Worm (Caenorhabditis elegans) whole organism, L4/young adult: ENCODE measurements around the gene nhr-274.
"Not testable (repeated sequence)": the region's sequence is repeated elsewhere in the genome, so short reads cannot be mapped to it uniquely, and the experiment has no call there.

ENCODE experiments used
- W03F9.2 ChIP-seq: fragments of 150-350 bp; optimal IDR thresholded peaks from 2 replicates; lab custom pipeline; 2014; ENCODE audit warnings: missing biosample characterization, missing genetic modification characterization
- dao-5 ChIP-seq: sonication (generic microtip); optimal IDR thresholded peaks from 2 replicates; lab custom pipeline; 2016; ENCODE audit warnings: missing genotype, missing genetic modification characterization, moderate library complexity, missing compliant biosample characterization
- him-1 ChIP-seq: sonication (generic microtip); optimal IDR thresholded peaks from 2 replicates; lab custom pipeline; 2016; ENCODE audit warnings: missing genotype, missing genetic modification reagents, missing genetic modification characterization, missing compliant biosample characterization

Gene nhr-274

ce11 chrIV:1649349-1649748 lies 4.3 kb upstream of the nhr-274 start:
- TF ChIP-seq him-1 = no peak
- no peak for TF ChIP-seq dao-5 (tag; lab: Kevin White, UChicago)
- no peak for TF ChIP-seq W03F9.2

ce11 chrIV:1637333-1637732 lies 7.8 kb downstream of the nhr-274 start:
- no peak for TF ChIP-seq dao-5 (tag; lab: Kevin White, UChicago)
- TF ChIP-seq W03F9.2 = no peak
- TF ChIP-seq him-1 = no peak

ce11 chrIV:1633445-1633844 lies 11.7 kb downstream of the nhr-274 start, which contains the start of gene Y41D4B.6:
Y41D4B.6 (plus strand) TSS chrIV:1633745.
- TF ChIP-seq W03F9.2 (no peak), dao-5 (tag; lab: Kevin White, UChicago) (no peak), him-1 (no peak)

ce11 chrIV:1632593-1632992 lies 12.5 kb downstream of the nhr-274 start:
- TF ChIP-seq W03F9.2 = no peak
- no peak for TF ChIP-seq dao-5 (tag; lab: Kevin White, UChicago)

- TF ChIP-seq him-1 = no peak
- no peak for TF ChIP-seq W03F9.2
- no peak for TF ChIP-seq dao-5 (tag; lab: Kevin White, UChicago)
Measured at ce11 chrIV:1631651-1632050, 13.4 kb downstream of the nhr-274 start, which contains the start of gene cpg-24. cpg-24 (plus strand) TSS chrIV:1631951.

- TF ChIP-seq dao-5 (tag; lab: Kevin White, UChicago) = no peak
Measured at ce11 chrIV:1628730-1629129, 16.4 kb downstream of the nhr-274 start.

ce11 chrIV:1628281-1628680 lies 16.8 kb downstream of the nhr-274 start:
- no peak for TF ChIP-seq W03F9.2
- no peak for TF ChIP-seq him-1
- no peak for TF ChIP-seq dao-5 (tag; lab: Kevin White, UChicago)

- no peak for TF ChIP-seq him-1
- TF ChIP-seq dao-5 (tag; lab: Kevin White, UChicago) = no peak
- no peak for TF ChIP-seq W03F9.2
Measured at ce11 chrIV:1626342-1626855, 18.7 kb downstream of the nhr-274 start, which contains the start of gene nhr-146. nhr-146 (plus strand) TSS chrIV:1626805.

ce11 chrIV:1624447-1624846 lies 20.7 kb downstream of the nhr-274 start:
- TF ChIP-seq dao-5 (tag; lab: Kevin White, UChicago) (no peak), W03F9.2 (no peak), him-1 (no peak)

- no peak for TF ChIP-seq W03F9.2
- no peak for TF ChIP-seq him-1
- TF ChIP-seq dao-5 (tag; lab: Kevin White, UChicago) = no peak
Measured at ce11 chrIV:1623712-1624111, 21.4 kb downstream of the nhr-274 start, which contains the start of gene nhr-87. nhr-87 (plus strand) TSS chrIV:1624029.

- no peak for TF ChIP-seq him-1
- TF ChIP-seq W03F9.2 = no peak
- TF ChIP-seq dao-5 (tag; lab: Kevin White, UChicago) = no peak
Measured at ce11 chrIV:1619519-1620311, 25.4 kb downstream of the nhr-274 start, which contains the start of gene nhr-92. nhr-92 (plus strand) TSS chrIV:1620094.

ce11 chrIV:1613592-1613991 lies 31.5 kb downstream of the nhr-274 start, which contains the start of gene nhr-122:
nhr-122 (plus strand) TSS chrIV:1613892.
- TF ChIP-seq dao-5 (tag; lab: Kevin White, UChicago) = no peak
- no peak for TF ChIP-seq him-1
- TF ChIP-seq W03F9.2 = no peak

- not testable (repeated sequence) for TF ChIP-seq dao-5 (tag; lab: Kevin White, UChicago); him-1; W03F9.2
Measured at ce11 chrIV:1609973-1610372, 35.1 kb downstream of the nhr-274 start, which contains the start of gene dsl-3. dsl-3 (plus strand) TSS chrIV:1610273.

- no peak for TF ChIP-seq W03F9.2
- TF ChIP-seq him-1 = no peak
- TF ChIP-seq dao-5 (tag; lab: Kevin White, UChicago) = no peak
Measured at ce11 chrIV:1605276-1605762, 39.8 kb downstream of the nhr-274 start, which contains the start of gene Y41D4B.11. Y41D4B.11 (plus strand) TSS chrIV:1605712.

- no peak for TF ChIP-seq him-1
- TF ChIP-seq dao-5 (tag; lab: Kevin White, UChicago) = no peak
- TF ChIP-seq W03F9.2 = no peak
Measured at ce11 chrIV:1602936-1603457, 42.1 kb downstream of the nhr-274 start.
